Worm (Caenorhabditis elegans) whole organism, L2 larva: ENCODE results near the gene cyp-13A1.
A peak's percentile ranks its signal among the peaks of the same experiment; 100 is the strongest.

Experiments
- F13H6.1 ChIP-seq: sonication (generic microtip); optimal IDR thresholded peaks from 2 replicates; lab custom pipeline; 2016; ENCODE audit warnings: missing genetic modification characterization, missing compliant biosample characterization
- blmp-1 ChIP-seq: sonication (generic microtip); optimal IDR thresholded peaks from 2 replicates; lab custom pipeline; 2017; ENCODE audit warnings: missing genetic modification characterization, mild to moderate bottlenecking, missing compliant biosample characterization, antibody characterized with exemption, moderate library complexity; ENCODE audit not compliant: insufficient read depth
- fos-1 ChIP-seq: fragments of 150-350 bp; optimal IDR thresholded peaks from 2 replicates; lab custom pipeline; 2014; ENCODE audit warnings: missing biosample characterization, missing genetic modification characterization
- gmeb-1 ChIP-seq: fragments of 150-350 bp; optimal IDR thresholded peaks from 2 replicates; lab custom pipeline; 2014; ENCODE audit warnings: missing biosample characterization, missing genetic modification characterization
- lin-39 ChIP-seq: fragments of 150-350 bp; optimal IDR thresholded peaks from 2 replicates; lab custom pipeline; 2014; ENCODE audit warnings: missing biosample characterization, missing genetic modification reagents, missing genetic modification characterization
- mbf-1 ChIP-seq: sonication (generic microtip); optimal IDR thresholded peaks from 2 replicates; lab custom pipeline; 2017; ENCODE audit warnings: missing biosample characterization, missing genetic modification characterization
- mdl-1 ChIP-seq, 2 experiments: fragments of 150-350 bp in 1 of 2; sonication (generic microtip) in 1 of 2; optimal IDR thresholded peaks; 2 replicates each; lab custom pipeline; 2017; ENCODE audit warnings: missing biosample characterization in 2 of 2, missing genetic modification characterization in 2 of 2
- nhr-129 ChIP-seq: fragments of 150-350 bp; optimal IDR thresholded peaks from 2 replicates; lab custom pipeline; 2014; ENCODE audit warnings: missing biosample characterization, missing genetic modification characterization
- nhr-237 ChIP-seq: fragments of 150-350 bp; optimal IDR thresholded peaks from 2 replicates; lab custom pipeline; 2014; ENCODE audit warnings: missing biosample characterization, missing genetic modification characterization
- nhr-77 ChIP-seq: fragments of 150-350 bp; optimal IDR thresholded peaks from 2 replicates; lab custom pipeline; 2014; ENCODE audit warnings: missing biosample characterization, missing genetic modification characterization
- unc-39 ChIP-seq: fragments of 150-350 bp; optimal IDR thresholded peaks from 2 replicates; lab custom pipeline; 2014; ENCODE audit warnings: missing biosample characterization, missing genetic modification characterization

DNA sequence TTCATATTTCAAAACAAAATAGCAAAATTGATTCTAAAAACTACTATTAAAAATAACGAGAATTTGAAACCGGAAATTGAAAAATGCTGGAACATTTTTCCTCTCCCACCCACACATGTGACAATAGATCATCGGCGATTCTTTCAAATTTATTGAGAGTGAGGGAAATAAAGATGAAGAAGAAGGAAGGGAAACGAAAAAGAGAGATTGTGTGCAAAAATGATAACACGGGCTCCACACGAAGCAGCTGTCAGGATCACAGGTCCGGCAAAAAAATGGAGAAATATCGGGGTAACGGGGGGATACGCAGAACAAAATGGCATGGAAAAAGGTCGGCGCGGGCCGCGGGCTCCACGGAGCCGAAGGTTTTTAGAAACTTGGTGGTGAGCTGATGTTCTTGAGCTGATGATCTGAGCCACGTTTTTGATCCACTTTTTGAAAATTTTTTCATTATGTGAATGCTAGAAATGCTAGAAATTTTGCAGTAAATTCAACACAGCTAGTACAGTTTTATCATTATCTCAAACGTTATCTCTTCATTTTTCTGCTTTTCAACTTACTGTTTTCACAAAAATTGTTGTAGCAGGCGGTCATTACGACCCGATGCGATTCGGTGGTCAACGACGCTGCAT is 24.0 kb downstream of the cyp-13A1 start, which contains the start of gene shk-1:
- no peak for TF ChIP-seq nhr-237 (tag; lab: Kevin White, UChicago)
- TF ChIP-seq fos-1 (tag; lab: Kevin White, UChicago) = no peak
- TF ChIP-seq unc-39 = no peak
- TF ChIP-seq blmp-1 (tag; lab: Kevin White, UChicago) = no peak
- no peak for TF ChIP-seq gmeb-1 (tag; lab: Kevin White, UChicago)
- TF ChIP-seq lin-39 (tag; lab: Kevin White, UChicago) = no peak
- no peak for TF ChIP-seq mdl-1 (tag; optimal IDR thresholded peaks at IDR 0.05; lab: Kevin White, UChicago)
- TF ChIP-seq mbf-1 = no peak
- peak; percentile 33 for TF ChIP-seq nhr-129 (tag; lab: Kevin White, UChicago)
- peak; percentile 57 for TF ChIP-seq F13H6.1
- no peak for TF ChIP-seq nhr-77 (tag; lab: Kevin White, UChicago)
